Worm (Caenorhabditis elegans): ENCODE data around the gene cutl-9.

DNA sequence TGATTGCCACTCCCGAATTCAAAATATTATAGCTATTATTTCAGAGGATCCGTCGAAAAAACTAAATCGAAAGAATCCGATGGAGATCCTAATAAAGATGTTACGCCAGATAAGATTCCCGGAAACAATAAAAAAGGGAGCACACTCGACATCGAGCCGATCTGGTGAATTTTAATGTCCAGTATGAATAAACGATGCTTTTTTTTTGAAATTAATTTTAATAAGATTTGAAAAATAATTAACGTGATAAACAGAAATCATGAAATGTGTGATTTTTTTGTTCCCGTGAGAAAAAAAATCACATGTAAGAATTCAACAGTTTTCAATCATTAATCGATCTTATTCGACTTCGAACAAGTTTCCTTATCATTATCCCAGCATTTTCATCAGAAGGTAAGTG, 17.0 kb downstream of the cutl-9 start, which contains the start of gene M28.9:
- no peak for TF ChIP-seq him-1 (tag; optimal IDR thresholded peaks at IDR 0.05)
- TF ChIP-seq pha-4 (tag; optimal IDR thresholded peaks at IDR 0.05): no peak
- no peak for TF ChIP-seq Y67H2A.10 (GFP tag; conservative IDR thresholded peaks at IDR 0.05)
- no peak for TF ChIP-seq akir-1 (GFP tag; optimal IDR thresholded peaks at IDR 0.05)
- no peak for TF ChIP-seq madf-3 (GFP tag; IDR thresholded peaks at IDR 0.05)
- TF ChIP-seq B0336.3 (GFP tag; IDR thresholded peaks at IDR 0.05): no peak
- TF ChIP-seq snpc-3.4 (tag; optimal IDR thresholded peaks at IDR 0.05): no peak
- no peak for TF ChIP-seq mes-4 (tag; optimal IDR thresholded peaks at IDR 0.05)
- TF ChIP-seq dpl-1 (GFP tag; optimal IDR thresholded peaks at IDR 0.05): no peak
- TF ChIP-seq attf-3 (GFP tag; conservative IDR thresholded peaks at IDR 0.05): no peak
- no peak for TF ChIP-seq F55B11.4 (tag; optimal IDR thresholded peaks at IDR 0.05; ENCODE audit: borderline replicate concordance, insufficient read depth)
